Fruit fly (Drosophila melanogaster) whole organism, embryonic: ENCODE measurements around the gene inaF-B.

Experiments used
- CG11247 ChIP-seq: fragments of 200-800 bp; sonication (Bioruptor generic); IDR thresholded peaks from 2 replicates; pipeline ENCODE4 v1.3.6; 2022; ENCODE audit warnings: missing biosample characterization, missing genetic modification characterization
- CG13624 ChIP-seq: fragments of 200-800 bp; sonication (Bioruptor generic); optimal IDR thresholded peaks from 2 replicates; lab custom pipeline; 2016; ENCODE audit warnings: missing biosample characterization, missing genetic modification characterization
- CG16779 ChIP-seq: fragments of 200-800 bp; sonication (Bioruptor generic); IDR thresholded peaks from 2 replicates; pipeline ENCODE4 v1.3.6; 2022; ENCODE audit warnings: missing biosample characterization, missing genetic modification characterization
- CG18599 ChIP-seq: fragments of 200-800 bp; sonication (Bioruptor generic); optimal IDR thresholded peaks from 3 replicates; lab custom pipeline; 2017; ENCODE audit warnings: missing biosample characterization, missing genetic modification characterization, mild to moderate bottlenecking, moderate library complexity, missing genetic modification reagents
- CG18764 ChIP-seq: fragments of 200-800 bp; sonication (Bioruptor generic); optimal IDR thresholded peaks from 3 replicates; lab custom pipeline; 2016; ENCODE audit warnings: missing biosample characterization, missing genetic modification characterization
- CG2678 ChIP-seq: fragments of 200-800 bp; sonication (Bioruptor generic); optimal IDR thresholded peaks from 3 replicates; lab custom pipeline; 2019; ENCODE audit warnings: missing biosample characterization, mild to moderate bottlenecking, missing genetic modification characterization, moderate library complexity
- CG3065 ChIP-seq: fragments of 200-800 bp; sonication (Bioruptor generic); optimal IDR thresholded peaks from 2 replicates; lab custom pipeline; 2016; ENCODE audit warnings: missing biosample characterization, missing genetic modification characterization
- CG3163 ChIP-seq: fragments of 200-800 bp; sonication (Bioruptor generic); optimal IDR thresholded peaks from 3 replicates; lab custom pipeline; 2016; ENCODE audit warnings: missing biosample characterization, missing genetic modification characterization
- CG32532 ChIP-seq: fragments of 200-800 bp; sonication (Bioruptor generic); IDR thresholded peaks from 2 replicates; pipeline ENCODE4 v1.3.6; 2022; ENCODE audit warnings: missing biosample characterization, missing genetic modification characterization
- CG43689 ChIP-seq: fragments of 200-800 bp; sonication (Bioruptor generic); IDR thresholded peaks from 2 replicates; pipeline ENCODE4 v1.3.6; 2022; ENCODE audit warnings: missing biosample characterization, missing genetic modification characterization
- CG4617 ChIP-seq: fragments of 200-800 bp; sonication (Bioruptor generic); optimal IDR thresholded peaks from 3 replicates; lab custom pipeline; 2016; ENCODE audit warnings: missing biosample characterization, missing genetic modification characterization, borderline replicate concordance
- CG8290 ChIP-seq, 3 experiments: fragments of 200-800 bp; sonication (Bioruptor generic); optimal IDR thresholded peaks; 2 replicates each; lab custom pipeline; 2016 to 2019; ENCODE audit warnings: missing biosample characterization in 3 of 3, missing genetic modification characterization in 3 of 3, mild to moderate bottlenecking in 2 of 3, moderate library complexity in 1 of 3
- CoRest ChIP-seq: fragments of 200-800 bp; sonication (Bioruptor generic); optimal IDR thresholded peaks from 3 replicates; lab custom pipeline; 2018; ENCODE audit warnings: missing biosample characterization, mild to moderate bottlenecking, missing genetic modification characterization, moderate library complexity
- Dip3 ChIP-seq: fragments of 200-800 bp; sonication (Bioruptor generic); optimal IDR thresholded peaks from 3 replicates; lab custom pipeline; 2016; ENCODE audit warnings: missing biosample characterization, missing genetic modification characterization
- Dll ChIP-seq: fragments of 200-800 bp; sonication (Bioruptor generic); IDR thresholded peaks from 4 replicates; pipeline ENCODE4 v1.3.6; 2022; ENCODE audit warnings: missing biosample characterization, missing genetic modification characterization; ENCODE audit not compliant: partially characterized antibody
- Drgx ChIP-seq: fragments of 200-800 bp; sonication (Bioruptor generic); IDR thresholded peaks from 2 replicates; pipeline ENCODE4 v1.3.6; 2022; ENCODE audit warnings: missing biosample characterization, missing genetic modification characterization
- Gug ChIP-seq: fragments of 200-800 bp; sonication (Bioruptor generic); IDR thresholded peaks from 4 replicates; pipeline ENCODE4 v1.3.6; 2022; ENCODE audit warnings: missing biosample characterization, missing genetic modification characterization
- H2.0 ChIP-seq: fragments of 200-800 bp; sonication (Bioruptor generic); IDR thresholded peaks from 2 replicates; pipeline ENCODE4 v1.3.6; 2022; ENCODE audit warnings: missing biosample characterization, missing genetic modification characterization
- HLH54F ChIP-seq: fragments of 200-800 bp; sonication (Bioruptor generic); optimal IDR thresholded peaks from 3 replicates; lab custom pipeline; 2016; ENCODE audit warnings: missing biosample characterization, missing genetic modification characterization
- Hmr ChIP-seq: fragments of 200-800 bp; sonication (Bioruptor generic); optimal IDR thresholded peaks from 3 replicates; lab custom pipeline; 2017; ENCODE audit warnings: mild to moderate bottlenecking, missing biosample characterization, missing genetic modification reagents, missing genetic modification characterization
- Hsf ChIP-seq: fragments of 200-800 bp; sonication (Bioruptor generic); optimal IDR thresholded peaks from 3 replicates; lab custom pipeline; 2016; ENCODE audit warnings: missing biosample characterization, missing genetic modification characterization
- NFAT ChIP-seq: fragments of 200-800 bp; sonication (Bioruptor generic); IDR thresholded peaks from 2 replicates; pipeline ENCODE4 v1.3.6; 2022; ENCODE audit warnings: missing biosample characterization, missing genetic modification characterization
- Nf-YA ChIP-seq: fragments of 200-800 bp; sonication (Bioruptor generic); IDR thresholded peaks from 2 replicates; pipeline ENCODE4 v1.3.6; 2022; ENCODE audit warnings: missing biosample characterization, missing genetic modification characterization
- Nf-YC ChIP-seq: fragments of 200-800 bp; optimal IDR thresholded peaks from 3 replicates; lab custom pipeline; 2019; ENCODE audit warnings: missing biosample characterization, mild to moderate bottlenecking, missing genetic modification characterization, moderate library complexity
- Ptx1 ChIP-seq: fragments of 200-800 bp; sonication (Bioruptor generic); IDR thresholded peaks from 2 replicates; pipeline ENCODE4 v1.3.6; 2022; ENCODE audit warnings: missing biosample characterization, missing genetic modification characterization
- TFAM ChIP-seq: fragments of 200-800 bp; sonication (Bioruptor generic); optimal IDR thresholded peaks from 2 replicates; lab custom pipeline; 2017; ENCODE audit warnings: missing biosample characterization, missing genetic modification characterization, inconsistent platforms
- Taf1 ChIP-seq: fragments of 200-800 bp; sonication (Bioruptor generic); IDR thresholded peaks from 2 replicates; pipeline ENCODE4 v1.3.6; 2022; ENCODE audit warnings: missing biosample characterization, missing genetic modification characterization
- Xbp1 ChIP-seq: fragments of 200-800 bp; sonication (Bioruptor generic); optimal IDR thresholded peaks from 3 replicates; lab custom pipeline; 2016; ENCODE audit warnings: missing biosample characterization, mild to moderate bottlenecking, missing genetic modification characterization
- aop ChIP-seq: fragments of 200-800 bp; sonication (Bioruptor generic); IDR thresholded peaks from 2 replicates; pipeline ENCODE4 v1.3.6; 2022; ENCODE audit warnings: missing biosample characterization, missing genetic modification characterization
- cas ChIP-seq: fragments of 200-800 bp; sonication (Bioruptor generic); IDR thresholded peaks from 2 replicates; pipeline ENCODE4 v1.3.6; 2022; ENCODE audit warnings: missing biosample characterization, missing genetic modification characterization
- ci ChIP-seq: fragments of 200-800 bp; sonication (Bioruptor generic); IDR thresholded peaks from 3 replicates; pipeline ENCODE4 v1.3.6; 2022; ENCODE audit warnings: missing biosample characterization, missing genetic modification characterization
- danr ChIP-seq: fragments of 200-800 bp; sonication (Bioruptor generic); IDR thresholded peaks from 2 replicates; pipeline ENCODE4 v1.3.6; 2022; ENCODE audit warnings: missing biosample characterization, missing genetic modification characterization
- gsb-n ChIP-seq: fragments of 200-800 bp; sonication (Bioruptor generic); optimal IDR thresholded peaks from 3 replicates; lab custom pipeline; 2018; ENCODE audit warnings: missing biosample characterization, mild to moderate bottlenecking, missing genetic modification characterization
- inv ChIP-seq: fragments of 200-800 bp; sonication (Bioruptor generic); IDR thresholded peaks from 2 replicates; pipeline ENCODE4 v1.3.6; 2022; ENCODE audit warnings: missing biosample characterization, missing genetic modification characterization; ENCODE audit not compliant: partially characterized antibody
- jing ChIP-seq: fragments of 200-800 bp; sonication (Bioruptor generic); optimal IDR thresholded peaks from 2 replicates; lab custom pipeline; 2018; ENCODE audit warnings: missing biosample characterization, mild to moderate bottlenecking, missing genetic modification characterization
- klu ChIP-seq: fragments of 200-800 bp; sonication (Bioruptor generic); IDR thresholded peaks from 2 replicates; pipeline ENCODE4 v1.3.6; 2022; ENCODE audit warnings: missing biosample characterization, missing genetic modification characterization
- lab ChIP-seq: fragments of 200-800 bp; sonication (Bioruptor generic); optimal IDR thresholded peaks from 3 replicates; lab custom pipeline; 2017; ENCODE audit warnings: missing biosample characterization, missing genetic modification characterization, mild to moderate bottlenecking, moderate library complexity, missing genetic modification reagents
- lola ChIP-seq, 3 experiments: fragments of >200 bp in 2 of 3; fragments of 200-800 bp in 1 of 3; sonication (Bioruptor generic) in 1 of 3; optimal IDR thresholded peaks; 2 replicates each; lab custom pipeline; 2017 to 2019; ENCODE audit warnings: missing biosample characterization in 3 of 3, missing genetic modification characterization in 3 of 3, mild to moderate bottlenecking in 1 of 3, moderate library complexity in 1 of 3
- nerfin-1 ChIP-seq: fragments of 200-800 bp; sonication (Bioruptor generic); optimal IDR thresholded peaks from 3 replicates; lab custom pipeline; 2019; ENCODE audit warnings: missing biosample characterization, mild to moderate bottlenecking, missing genetic modification characterization, moderate library complexity
- p53 ChIP-seq: fragments of 200-800 bp; sonication (Bioruptor generic); optimal IDR thresholded peaks from 2 replicates; lab custom pipeline; 2016; ENCODE audit warnings: missing biosample characterization, missing genetic modification characterization
- pros ChIP-seq: fragments of 200-800 bp; sonication (Bioruptor generic); optimal IDR thresholded peaks from 3 replicates; lab custom pipeline; 2019; ENCODE audit warnings: missing biosample characterization, mild to moderate bottlenecking, missing genetic modification characterization, moderate library complexity
- rib ChIP-seq: fragments of 200-800 bp; sonication (Bioruptor generic); IDR thresholded peaks from 2 replicates; pipeline ENCODE4 v1.3.6; 2022; ENCODE audit warnings: missing biosample characterization, missing genetic modification characterization
- sisA ChIP-seq: fragments of 200-800 bp; sonication (Bioruptor generic); IDR thresholded peaks from 2 replicates; pipeline ENCODE4 v1.3.6; 2022; ENCODE audit warnings: missing biosample characterization, missing genetic modification characterization
- wdn ChIP-seq: fragments of 200-800 bp; sonication (Bioruptor generic); IDR thresholded peaks from 2 replicates; pipeline ENCODE4 v1.3.6; 2022; ENCODE audit warnings: missing biosample characterization, missing genetic modification characterization
- zen ChIP-seq: fragments of 200-800 bp; sonication (Bioruptor generic); optimal IDR thresholded peaks from 3 replicates; lab custom pipeline; 2018; ENCODE audit warnings: missing biosample characterization, mild to moderate bottlenecking, missing genetic modification characterization, moderate library complexity
- zfh2 ChIP-seq: fragments of 200-800 bp; sonication (Bioruptor generic); optimal IDR thresholded peaks from 2 replicates; lab custom pipeline; 2016; ENCODE audit warnings: missing biosample characterization, missing genetic modification characterization

The inaF-B gene

DNA sequence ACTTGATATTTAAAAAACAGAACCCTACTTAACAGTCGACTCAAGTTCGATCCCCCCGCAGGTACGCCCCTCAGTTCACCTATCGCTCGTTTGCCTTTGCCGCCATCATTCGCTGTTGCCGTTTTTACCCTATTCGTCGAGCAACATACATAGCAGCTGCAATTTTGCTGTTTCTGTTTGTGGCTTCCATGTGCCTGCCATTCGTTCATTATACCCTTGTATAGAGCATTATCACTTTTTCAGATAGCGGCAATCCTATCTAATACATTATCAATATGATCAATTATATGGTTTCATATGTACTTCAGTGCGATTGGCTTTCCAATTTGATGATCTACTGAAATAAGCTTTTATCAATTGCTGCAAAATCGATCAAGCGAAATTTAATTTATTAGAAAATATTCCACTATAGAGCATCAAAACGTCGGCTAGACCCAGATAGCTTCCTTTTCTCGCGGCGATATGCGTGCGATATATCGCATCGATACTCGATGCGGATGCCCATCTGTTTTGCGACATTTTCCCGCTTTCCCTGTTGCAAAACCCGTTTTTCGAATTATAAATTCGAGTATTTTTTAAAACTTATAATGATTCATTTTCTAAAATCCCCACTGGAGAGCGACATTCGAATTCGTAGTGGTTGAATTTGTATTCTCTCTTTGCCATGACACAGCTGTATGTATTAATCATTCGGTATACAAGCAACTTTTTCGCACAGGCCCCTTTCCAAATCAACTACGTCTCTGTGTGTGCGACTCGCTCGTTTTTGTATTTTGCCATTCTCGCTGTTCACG, 16.4 kb downstream of the inaF-B start (continued):
- TF ChIP-seq nerfin-1 (tag; lab: Kevin White, UChicago): peak; percentile 81

DNA sequence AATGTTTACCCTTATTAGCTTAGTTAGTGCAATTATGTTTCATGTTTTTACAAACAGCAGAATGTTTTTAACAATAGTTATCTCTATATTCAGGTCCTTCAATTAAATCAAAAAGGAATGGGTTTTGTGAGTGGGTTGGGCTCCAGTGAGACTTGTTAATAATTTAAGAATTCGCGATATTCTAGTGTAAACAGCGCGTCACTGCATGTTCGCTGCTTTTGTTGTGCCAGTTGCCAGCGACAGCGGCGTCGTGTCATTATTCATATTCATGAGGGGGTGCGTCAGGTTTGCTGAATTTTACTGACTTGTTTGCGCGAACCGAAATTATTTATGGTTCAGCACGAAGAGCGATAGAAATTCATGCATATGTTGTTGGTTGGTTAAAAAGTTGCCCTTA, 17.3 kb downstream of the inaF-B start, which contains the start of gene Amun:
Amun (minus strand) TSS at position 303 of the 397 bp plus-strand sequence.
- TF ChIP-seq CG2678: peak; percentile 35
- 0 out of 2 replicates have a peak, but pooled peaks have one; percentile 9 for TF ChIP-seq Drgx (GFP tag; lab: Robert Waterston, UW)
- no peak for TF ChIP-seq CG18764 (GFP tag; lab: Kevin White, UChicago)
- TF ChIP-seq zen (tag; lab: Kevin White, UChicago): no peak
- TF ChIP-seq CG11247 (GFP tag; lab: Robert Waterston, UW): peak; percentile 39; the same call in 1 of the 2 replicates
- peak; percentile 3 for TF ChIP-seq lab
- TF ChIP-seq Dip3: peak; percentile 41
- TF ChIP-seq Nf-YA (GFP tag; lab: Robert Waterston, UW): no peak
- peak; percentile 32; the same call in 1 of the 2 replicates for TF ChIP-seq klu (GFP tag; lab: Robert Waterston, UW)
- peak; percentile 15 for TF ChIP-seq jing (GFP tag; lab: Kevin White, UChicago)
- TF ChIP-seq Nf-YC (tag; lab: Kevin White, UChicago): no peak
- peak; percentile 71 for TF ChIP-seq CG32532 (GFP tag; lab: Robert Waterston, UW)
- 0 out of 2 replicates have a peak, but pooled peaks have one; percentile 34 for TF ChIP-seq wdn
- TF ChIP-seq p53 (GFP tag; lab: Kevin White, UChicago): peak; percentile 56
- TF ChIP-seq HLH54F (GFP tag; lab: Kevin White, UChicago): peak; percentile 24
- TF ChIP-seq lola (GFP tag; optimal IDR thresholded peaks at IDR 0.05; lab: Kevin White, UChicago): peak in 1 of 3 experiments; percentile 13
- TF ChIP-seq Hsf (GFP tag; lab: Kevin White, UChicago): peak; percentile 25
- TF ChIP-seq CG43689 (GFP tag; lab: Robert Waterston, UW): no peak
- TF ChIP-seq CG16779 (GFP tag; lab: Robert Waterston, UW): 0 out of 2 replicates have a peak, but pooled peaks have one; percentile 42
- TF ChIP-seq Gug (GFP tag; lab: Robert Waterston, UW): peak; percentile 72; the same call in 3 of the 4 replicates
- peak; percentile 21 for TF ChIP-seq CG13624
- no peak for TF ChIP-seq CG8290 (GFP tag; optimal IDR thresholded peaks at IDR 0.05; lab: Kevin White, UChicago)
- TF ChIP-seq CG8290 (tag; optimal IDR thresholded peaks at IDR 0.05; lab: Kevin White, UChicago): peak in 1 of 2 experiments; percentile 56
- TF ChIP-seq Dll (GFP tag; lab: Robert Waterston, UW): no peak
- TF ChIP-seq CG18599 (GFP tag; lab: Kevin White, UChicago): no peak
- 0 out of 2 replicates have a peak, but pooled peaks have one; percentile 39 for TF ChIP-seq cas (GFP tag; lab: Robert Waterston, UW)
- no peak for TF ChIP-seq pros
- no peak for TF ChIP-seq inv (GFP tag; lab: Robert Waterston, UW)
- peak; percentile 15; the same call in 1 of the 3 replicates for TF ChIP-seq ci (GFP tag; lab: Robert Waterston, UW)
- 0 out of 2 replicates have a peak, but pooled peaks have one; percentile 22 for TF ChIP-seq danr (GFP tag; lab: Robert Waterston, UW)
- peak; percentile 49 for TF ChIP-seq zfh2 (GFP tag; lab: Kevin White, UChicago)
- no peak for TF ChIP-seq CoRest (tag; lab: Kevin White, UChicago)
- TF ChIP-seq H2.0 (GFP tag; lab: Robert Waterston, UW): no peak
- peak; percentile 20; the same call in 1 of the 2 replicates for TF ChIP-seq Taf1 (GFP tag; lab: Robert Waterston, UW)
- no peak for TF ChIP-seq CG3163 (GFP tag; lab: Kevin White, UChicago)
- no peak for TF ChIP-seq aop (GFP tag; lab: Robert Waterston, UW)
- peak; percentile 35 for TF ChIP-seq Hmr
- no peak for TF ChIP-seq rib (GFP tag; lab: Robert Waterston, UW)
- peak; percentile 72 for TF ChIP-seq NFAT (GFP tag; lab: Robert Waterston, UW)
- peak; percentile 28; the same call in 1 of the 2 replicates for TF ChIP-seq Ptx1 (GFP tag; lab: Robert Waterston, UW)
- TF ChIP-seq sisA (GFP tag; lab: Robert Waterston, UW): peak; percentile 5; the same call in 1 of the 2 replicates
- no peak for TF ChIP-seq gsb-n (tag; lab: Kevin White, UChicago)
- peak; percentile 6 for TF ChIP-seq Xbp1
- TF ChIP-seq TFAM (GFP tag; lab: Kevin White, UChicago): no peak
- TF ChIP-seq CG4617 (GFP tag; lab: Kevin White, UChicago): no peak
- no peak for TF ChIP-seq CG3065
